Worm (Caenorhabditis elegans): ENCODE data around the gene ttbk-8.2.

DNA sequence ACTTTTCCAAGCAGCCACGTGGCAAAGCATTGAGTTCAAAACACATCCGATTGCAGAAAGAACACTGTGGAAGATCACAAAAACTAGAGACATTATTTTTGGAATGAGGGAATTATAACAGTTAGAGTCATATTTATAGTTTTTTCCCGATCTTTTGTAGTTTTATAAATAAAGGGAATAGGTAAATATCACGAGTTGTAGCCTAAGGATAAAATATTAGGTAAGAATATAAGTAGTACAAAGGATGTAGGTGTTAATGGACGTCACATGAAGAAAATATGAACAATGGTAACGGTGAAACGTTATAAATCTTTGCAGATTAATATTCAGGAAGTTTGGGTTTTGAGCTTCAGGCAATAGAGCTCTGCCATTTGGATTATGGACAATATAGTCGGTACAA is 42.7 kb downstream of the ttbk-8.2 start, which contains the start of gene srd-5:
- TF ChIP-seq klf-2 (GFP tag; conservative IDR thresholded peaks at IDR 0.05): no peak
- no peak for TF ChIP-seq T22C8.4 (GFP tag; IDR thresholded peaks at IDR 0.05)
- TF ChIP-seq ztf-23 (GFP tag; IDR thresholded peaks at IDR 0.05): no peak

Data from whole organism, midembryonic.